Fruit fly (Drosophila melanogaster): Measurements from ENCODE around the gene Whamy.

Gene Whamy

DNA sequence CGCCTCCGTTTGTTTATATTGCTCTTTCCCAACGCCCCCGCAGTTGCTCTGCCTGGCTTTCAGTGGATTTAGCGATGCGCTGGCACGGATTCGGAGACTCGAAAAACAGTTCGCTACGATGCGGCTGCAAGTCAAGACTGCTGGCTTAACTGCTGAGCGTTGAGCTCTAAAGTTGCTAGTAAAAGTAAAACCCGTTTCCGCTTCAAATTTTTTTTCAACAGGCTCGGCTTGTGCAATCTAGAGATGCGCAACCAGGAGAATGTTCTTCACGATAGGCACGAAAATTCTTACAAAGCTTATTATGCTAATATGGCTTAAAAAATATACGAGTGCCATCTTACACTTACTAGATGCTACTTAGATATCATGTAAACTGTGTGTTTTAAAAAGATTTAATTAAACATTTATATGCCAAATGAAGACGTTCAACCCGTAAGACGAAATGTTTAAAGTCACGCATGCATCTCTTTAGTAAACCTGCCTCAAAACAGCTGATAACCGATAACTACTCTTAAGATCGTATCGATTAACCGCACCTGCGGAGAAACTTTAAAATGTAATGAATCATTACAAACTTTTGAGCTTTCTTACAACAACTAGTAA lies 26.8 kb downstream of the Whamy start, which contains the start of gene CG12948 (continued):
- TF ChIP-seq ems (GFP tag; optimal IDR thresholded peaks at IDR 0.05) (peak; percentile 11), Dip3 (GFP tag; optimal IDR thresholded peaks at IDR 0.05) (peak; percentile 45), CG8478 (optimal IDR thresholded peaks at IDR 0.05) (no peak), H2.0 (GFP tag; IDR thresholded peaks at IDR 0.05) (no peak), CG17612 (GFP tag; IDR thresholded peaks at IDR 0.05) (no peak), toy (GFP tag; IDR thresholded peaks at IDR 0.05) (no peak), CG16779 (GFP tag; IDR thresholded peaks at IDR 0.05) (no peak), CG10979 (tag; optimal IDR thresholded peaks at IDR 0.05) (peak; percentile 35), CG1602 (GFP tag; optimal IDR thresholded peaks at IDR 0.05) (peak; percentile 32), pros (GFP tag; optimal IDR thresholded peaks at IDR 0.05) (peak; percentile 62), peb (GFP tag; IDR thresholded peaks at IDR 0.05) (no peak), sc (optimal IDR thresholded peaks at IDR 0.05) (no peak), sc (GFP tag; optimal IDR thresholded peaks at IDR 0.05) (no peak), dm (GFP tag; optimal IDR thresholded peaks at IDR 0.05) (peak; percentile 22), C15 (GFP tag; IDR thresholded peaks at IDR 0.05) (no peak), sima (GFP tag; optimal IDR thresholded peaks at IDR 0.05) (no peak), az2 (GFP tag; optimal IDR thresholded peaks at IDR 0.05) (peak; percentile 3), Lim3 (GFP tag; IDR thresholded peaks at IDR 0.05) (no peak), CG5245 (GFP tag; optimal IDR thresholded peaks at IDR 0.05) (peak; percentile 25), bab2 (GFP tag; optimal IDR thresholded peaks at IDR 0.05) (no peak), Doc3 (GFP tag; IDR thresholded peaks at IDR 0.05; ENCODE audit: partially characterized antibody) (peak; percentile 98), CG7987 (GFP tag; optimal IDR thresholded peaks at IDR 0.05) (no peak), gt (GFP tag; IDR thresholded peaks at IDR 0.05) (no peak), HLH4C (GFP tag; IDR thresholded peaks at IDR 0.05; ENCODE audit: partially characterized antibody) (peak; percentile 79), CG32532 (GFP tag; IDR thresholded peaks at IDR 0.05) (peak; percentile 33; the same call in 1 of the 2 replicates), Sry-β (GFP tag; optimal IDR thresholded peaks at IDR 0.05) (peak; percentile 90), pan (optimal IDR thresholded peaks at IDR 0.05) (no peak), pan (GFP tag; optimal IDR thresholded peaks at IDR 0.05 in 1 of 2, IDR thresholded peaks at IDR 0.05 in 1 of 2) (no peak), tio (GFP tag; optimal IDR thresholded peaks at IDR 0.05) (no peak), Oli (tag; optimal IDR thresholded peaks at IDR 0.05) (no peak), CG6791 (GFP tag; IDR thresholded peaks at IDR 0.05; ENCODE audit: partially characterized antibody) (peak; percentile 72), CG10462 (GFP tag; optimal IDR thresholded peaks at IDR 0.05) (no peak), CG2120 (GFP tag; optimal IDR thresholded peaks at IDR 0.05) (peak; percentile 77), crol (GFP tag; IDR thresholded peaks at IDR 0.05) (no peak), CG12769 (tag; optimal IDR thresholded peaks at IDR 0.05) (peak; percentile 56), grn (GFP tag; optimal IDR thresholded peaks at IDR 0.05) (no peak), wek (GFP tag; optimal IDR thresholded peaks at IDR 0.05) (no peak), Hand (GFP tag; optimal IDR thresholded peaks at IDR 0.05) (no peak), unpg (GFP tag; optimal IDR thresholded peaks at IDR 0.05) (no peak), CG8359 (GFP tag; optimal IDR thresholded peaks at IDR 0.05; ENCODE audit: borderline replicate concordance) (no peak), btn (GFP tag; optimal IDR thresholded peaks at IDR 0.05) (no peak), CG18476 (GFP tag; optimal IDR thresholded peaks at IDR 0.05) (no peak), CG13296 (GFP tag; optimal IDR thresholded peaks at IDR 0.05) (peak; percentile 54), HLH3B (GFP tag; IDR thresholded peaks at IDR 0.05) (0 out of 2 replicates have a peak, but pooled peaks have one; percentile 16), CG30020 (tag; optimal IDR thresholded peaks at IDR 0.05) (peak; percentile 40), Sox100B (GFP tag; optimal IDR thresholded peaks at IDR 0.05) (no peak), PHDP (tag; optimal IDR thresholded peaks at IDR 0.05) (peak; percentile 64), MBD-R2 (GFP tag; IDR thresholded peaks at IDR 0.05) (peak; percentile 71), D19A (tag; optimal IDR thresholded peaks at IDR 0.05) (no peak), z (GFP tag; IDR thresholded peaks at IDR 0.05) (no peak), CG31388 (GFP tag; optimal IDR thresholded peaks at IDR 0.05) (no peak), CG6254 (GFP tag; optimal IDR thresholded peaks at IDR 0.05) (no peak)

Measured in whole organism, embryonic.